Fruit fly (Drosophila melanogaster): Measurements from ENCODE around the gene boss.

DNA sequence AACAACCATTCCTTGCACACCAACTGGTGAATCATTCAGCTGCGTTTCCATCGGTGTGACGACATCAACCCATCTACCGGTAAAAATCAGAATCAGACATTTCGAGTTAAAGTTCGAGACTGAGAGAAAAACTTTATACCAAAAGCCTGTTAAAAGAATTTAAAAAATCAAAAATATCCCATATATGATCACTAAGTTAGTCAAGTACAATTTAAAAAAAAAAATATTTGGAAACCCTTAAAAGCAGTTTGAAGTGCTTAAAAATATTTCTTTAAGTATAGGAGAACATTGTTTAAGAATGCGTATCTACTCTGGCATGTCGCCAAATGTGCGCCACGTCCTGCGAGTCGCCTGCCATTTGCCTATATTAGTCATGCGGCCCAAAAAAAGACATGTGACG lies 6.7 kb downstream of the boss start:
- TF ChIP-seq Nf-YA (GFP tag; IDR thresholded peaks at IDR 0.05) (no peak), CG6689 (GFP tag; IDR thresholded peaks at IDR 0.05) (peak; percentile 51; the same call in 1 of the 2 replicates), CG9817 (tag; optimal IDR thresholded peaks at IDR 0.05) (peak; percentile 15), CG5180 (GFP tag; optimal IDR thresholded peaks at IDR 0.05) (no peak), CG10654 (GFP tag; optimal IDR thresholded peaks at IDR 0.05) (no peak), CG6654 (GFP tag; optimal IDR thresholded peaks at IDR 0.05) (no peak), dpn (GFP tag; optimal IDR thresholded peaks at IDR 0.05) (peak in 1 of 2 experiments; percentile 7), CG2199 (GFP tag; IDR thresholded peaks at IDR 0.05) (no peak), kni (GFP tag; optimal IDR thresholded peaks at IDR 0.05) (no peak), Deaf1 (tag; optimal IDR thresholded peaks at IDR 0.05) (no peak)
